Fruit fly (Drosophila melanogaster) whole organism, embryonic: ENCODE data around the gene Spn100A.

Source experiments
- ATbp ChIP-seq: fragments of 200-800 bp; sonication (Bioruptor generic); optimal IDR thresholded peaks from 2 replicates; lab custom pipeline; 2017; ENCODE audit warnings: missing biosample characterization, mild to moderate bottlenecking, missing genetic modification characterization, missing genetic modification reagents
- Aef1 ChIP-seq: fragments of 200-800 bp; sonication (Bioruptor generic); IDR thresholded peaks from 3 replicates; pipeline ENCODE4 v1.3.6; 2022; ENCODE audit warnings: missing biosample characterization, missing genetic modification characterization
- CG10209 ChIP-seq: fragments of 200-800 bp; sonication (Bioruptor generic); optimal IDR thresholded peaks from 3 replicates; lab custom pipeline; 2017; ENCODE audit warnings: missing biosample characterization, mild to moderate bottlenecking, missing genetic modification characterization, missing genetic modification reagents
- CG11398 ChIP-seq: fragments of 200-800 bp; sonication (Bioruptor generic); optimal IDR thresholded peaks from 2 replicates; lab custom pipeline; 2016; ENCODE audit warnings: missing biosample characterization, missing genetic modification characterization
- CG11456 ChIP-seq: fragments of 200-800 bp; sonication (Bioruptor generic); IDR thresholded peaks from 3 replicates; pipeline ENCODE4 v1.3.6; 2022; ENCODE audit warnings: missing biosample characterization, missing genetic modification characterization
- CG12155 ChIP-seq: fragments of 200-800 bp; sonication (Bioruptor generic); optimal IDR thresholded peaks from 3 replicates; lab custom pipeline; 2016; ENCODE audit warnings: missing biosample characterization, missing genetic modification characterization
- CG12391 ChIP-seq: fragments of 200-800 bp; sonication (Bioruptor generic); optimal IDR thresholded peaks from 3 replicates; lab custom pipeline; 2018; ENCODE audit warnings: missing biosample characterization, mild to moderate bottlenecking, missing genetic modification characterization, moderate library complexity
- CG12769 ChIP-seq: fragments of 200-800 bp; sonication (Bioruptor generic); optimal IDR thresholded peaks from 2 replicates; lab custom pipeline; 2019; ENCODE audit warnings: missing biosample characterization, mild to moderate bottlenecking, missing genetic modification characterization, moderate library complexity
- CG15514 ChIP-seq: fragments of 200-800 bp; sonication (Bioruptor generic); optimal IDR thresholded peaks from 3 replicates; lab custom pipeline; 2017; ENCODE audit warnings: missing biosample characterization, missing genetic modification characterization, mild to moderate bottlenecking, moderate library complexity, missing genetic modification reagents
- CG1603 ChIP-seq: fragments of 200-800 bp; sonication (Bioruptor generic); optimal IDR thresholded peaks from 2 replicates; lab custom pipeline; 2019; ENCODE audit warnings: missing biosample characterization, mild to moderate bottlenecking, missing genetic modification characterization, moderate library complexity
- CG17359 ChIP-seq: fragments of 200-800 bp; sonication (Bioruptor generic); optimal IDR thresholded peaks from 3 replicates; lab custom pipeline; 2018; ENCODE audit warnings: missing biosample characterization, mild to moderate bottlenecking, missing genetic modification characterization, moderate library complexity
- CG2120 ChIP-seq: fragments of 200-800 bp; sonication (Bioruptor generic); optimal IDR thresholded peaks from 3 replicates; lab custom pipeline; 2016; ENCODE audit warnings: missing biosample characterization, missing genetic modification characterization
- CG2678 ChIP-seq: fragments of 200-800 bp; sonication (Bioruptor generic); optimal IDR thresholded peaks from 3 replicates; lab custom pipeline; 2019; ENCODE audit warnings: missing biosample characterization, mild to moderate bottlenecking, missing genetic modification characterization, moderate library complexity
- CG7556 ChIP-seq: fragments of 200-800 bp; sonication (Bioruptor generic); optimal IDR thresholded peaks from 2 replicates; lab custom pipeline; 2017; ENCODE audit warnings: missing biosample characterization, mild to moderate bottlenecking, missing genetic modification characterization
- CG8290 ChIP-seq, 3 experiments: fragments of 200-800 bp; sonication (Bioruptor generic); optimal IDR thresholded peaks; 2 replicates each; lab custom pipeline; 2016 to 2019; ENCODE audit warnings: missing biosample characterization in 3 of 3, missing genetic modification characterization in 3 of 3, mild to moderate bottlenecking in 2 of 3, moderate library complexity in 1 of 3
- CG8765 ChIP-seq: fragments of 200-800 bp; sonication (Bioruptor generic); IDR thresholded peaks from 2 replicates; pipeline ENCODE4 v1.3.6; 2022; ENCODE audit warnings: missing biosample characterization, missing genetic modification characterization
- CG9437 ChIP-seq: fragments of 200-800 bp; sonication (Bioruptor generic); optimal IDR thresholded peaks from 2 replicates; lab custom pipeline; 2018; ENCODE audit warnings: missing biosample characterization, mild to moderate bottlenecking, missing genetic modification characterization
- D19A ChIP-seq: fragments of 200-800 bp; optimal IDR thresholded peaks from 3 replicates; lab custom pipeline; 2019; ENCODE audit warnings: missing biosample characterization, mild to moderate bottlenecking, missing genetic modification characterization, moderate library complexity
- Dbx ChIP-seq: fragments of 200-800 bp; sonication (Bioruptor generic); IDR thresholded peaks from 3 replicates; pipeline ENCODE4 v1.3.6; 2022; ENCODE audit warnings: missing biosample characterization, missing genetic modification characterization
- Ets97D ChIP-seq: fragments of 200-800 bp; sonication (Bioruptor generic); optimal IDR thresholded peaks from 3 replicates; lab custom pipeline; 2016; ENCODE audit warnings: missing biosample characterization, missing genetic modification characterization
- Fer3 ChIP-seq: fragments of 200-800 bp; sonication (Bioruptor generic); optimal IDR thresholded peaks from 2 replicates; lab custom pipeline; 2018; ENCODE audit warnings: missing biosample characterization, mild to moderate bottlenecking, missing genetic modification characterization, moderate library complexity
- Pdp1 ChIP-seq, 2 experiments: fragments of 200-800 bp; sonication (Bioruptor generic); optimal IDR thresholded peaks; 3 replicates each; lab custom pipeline; 2016; ENCODE audit warnings: missing biosample characterization in 2 of 2, missing genetic modification characterization in 2 of 2, mild to moderate bottlenecking in 1 of 2, moderate library complexity in 1 of 2
- Ptx1 ChIP-seq: fragments of 200-800 bp; sonication (Bioruptor generic); IDR thresholded peaks from 2 replicates; pipeline ENCODE4 v1.3.6; 2022; ENCODE audit warnings: missing biosample characterization, missing genetic modification characterization
- Scr ChIP-seq: fragments of 200-800 bp; sonication (Bioruptor generic); IDR thresholded peaks from 2 replicates; pipeline ENCODE4 v1.3.6; 2022; ENCODE audit warnings: missing biosample characterization, missing genetic modification characterization; ENCODE audit not compliant: partially characterized antibody
- Sox102F ChIP-seq: fragments of 200-800 bp; sonication (Bioruptor generic); optimal IDR thresholded peaks from 2 replicates; lab custom pipeline; 2018; ENCODE audit warnings: missing biosample characterization, mild to moderate bottlenecking, missing genetic modification characterization, moderate library complexity
- bcd ChIP-seq: fragments of 200-800 bp; sonication (Bioruptor generic); optimal IDR thresholded peaks from 2 replicates; lab custom pipeline; 2017; ENCODE audit warnings: missing biosample characterization, mild to moderate bottlenecking, missing genetic modification characterization
- crp ChIP-seq, 2 experiments: fragments of 200-800 bp; sonication (Bioruptor generic); optimal IDR thresholded peaks; 2 replicates in 1 of 2; 3 replicates in 1 of 2; lab custom pipeline; 2017; ENCODE audit warnings: missing biosample characterization in 2 of 2, missing genetic modification characterization in 2 of 2, mild to moderate bottlenecking in 1 of 2, moderate library complexity in 1 of 2
- dan ChIP-seq: fragments of 200-800 bp; sonication (Bioruptor generic); IDR thresholded peaks from 2 replicates; pipeline ENCODE4 v1.3.6; 2022; ENCODE audit warnings: missing biosample characterization, missing genetic modification characterization
- dysf ChIP-seq: fragments of 200-800 bp; sonication (Bioruptor generic); IDR thresholded peaks from 3 replicates; pipeline ENCODE4 v1.3.6; 2022; ENCODE audit warnings: missing biosample characterization, missing genetic modification characterization
- fd96Cb ChIP-seq: fragments of 200-800 bp; sonication (Bioruptor generic); optimal IDR thresholded peaks from 2 replicates; lab custom pipeline; 2018; ENCODE audit warnings: missing biosample characterization, mild to moderate bottlenecking, missing genetic modification characterization, moderate library complexity
- gem ChIP-seq: fragments of 200-800 bp; sonication (Bioruptor generic); optimal IDR thresholded peaks from 2 replicates; lab custom pipeline; 2019; ENCODE audit warnings: missing biosample characterization, mild to moderate bottlenecking, missing genetic modification characterization, moderate library complexity
- jing ChIP-seq: fragments of 200-800 bp; sonication (Bioruptor generic); optimal IDR thresholded peaks from 2 replicates; lab custom pipeline; 2018; ENCODE audit warnings: missing biosample characterization, mild to moderate bottlenecking, missing genetic modification characterization
- lab ChIP-seq: fragments of 200-800 bp; sonication (Bioruptor generic); optimal IDR thresholded peaks from 3 replicates; lab custom pipeline; 2017; ENCODE audit warnings: missing biosample characterization, missing genetic modification characterization, mild to moderate bottlenecking, moderate library complexity, missing genetic modification reagents
- lilli ChIP-seq: fragments of 200-800 bp; sonication (Bioruptor generic); optimal IDR thresholded peaks from 3 replicates; lab custom pipeline; 2016; ENCODE audit warnings: missing biosample characterization, missing genetic modification characterization
- lmd ChIP-seq: fragments of 200-800 bp; sonication (Bioruptor generic); IDR thresholded peaks from 2 replicates; pipeline ENCODE4 v1.3.6; 2022; ENCODE audit warnings: missing biosample characterization, missing genetic modification characterization
- nmo ChIP-seq: fragments of 200-800 bp; sonication (Bioruptor generic); optimal IDR thresholded peaks from 2 replicates; lab custom pipeline; 2018; ENCODE audit warnings: missing biosample characterization, mild to moderate bottlenecking, missing genetic modification characterization, moderate library complexity
- pan ChIP-seq, 4 experiments: fragments of >200 bp in 3 of 4; fragments of 200-800 bp in 1 of 4; sonication (Bioruptor generic) in 1 of 4; optimal IDR thresholded peaks in 3 of 4; IDR thresholded peaks in 1 of 4; 2 replicates each; pipeline versions ENCODE4 v1.3.6 to Lab custom; 2017 to 2022; ENCODE audit warnings: missing biosample characterization in 2 of 4, missing genetic modification characterization in 2 of 4, mixed read lengths in 1 of 4
- phol ChIP-seq: fragments of 200-800 bp; sonication (Bioruptor generic); optimal IDR thresholded peaks from 3 replicates; lab custom pipeline; 2018; ENCODE audit warnings: missing biosample characterization, mild to moderate bottlenecking, missing genetic modification characterization, moderate library complexity
- pnt ChIP-seq: fragments of 200-800 bp; sonication (Bioruptor generic); optimal IDR thresholded peaks from 3 replicates; lab custom pipeline; 2016; ENCODE audit warnings: missing biosample characterization, missing genetic modification characterization
- prd ChIP-seq, 3 experiments: fragments of >200 bp in 2 of 3; fragments of 200-800 bp in 1 of 3; sonication (Bioruptor generic) in 1 of 3; optimal IDR thresholded peaks in 2 of 3; IDR thresholded peaks in 1 of 3; 2 replicates in 2 of 3; 3 replicates in 1 of 3; pipeline versions ENCODE4 v1.3.6 to Lab custom; 2017 to 2022; ENCODE audit warnings: missing biosample characterization in 1 of 3, missing genetic modification characterization in 1 of 3
- ranshi ChIP-seq: fragments of 200-800 bp; sonication (Bioruptor generic); IDR thresholded peaks from 2 replicates; pipeline ENCODE4 v1.3.6; 2022; ENCODE audit warnings: missing biosample characterization, missing genetic modification characterization
- row ChIP-seq: fragments of 200-800 bp; sonication (Bioruptor generic); IDR thresholded peaks from 3 replicates; pipeline ENCODE4 v1.3.6; 2022; ENCODE audit warnings: missing biosample characterization, missing genetic modification characterization
- sens ChIP-seq: fragments of 200-800 bp; sonication (Bioruptor generic); peaks from one replicate; lab custom pipeline; 2016; ENCODE audit warnings: missing biosample characterization, missing genetic modification characterization
- slbo ChIP-seq: fragments of 200-800 bp; sonication (Bioruptor generic); IDR thresholded peaks from 2 replicates; pipeline ENCODE4 v1.3.6; 2022; ENCODE audit warnings: missing biosample characterization, missing genetic modification characterization
- stwl ChIP-seq: fragments of 200-800 bp; sonication (Bioruptor generic); optimal IDR thresholded peaks from 3 replicates; lab custom pipeline; 2018; ENCODE audit warnings: missing biosample characterization, mild to moderate bottlenecking, missing genetic modification characterization, moderate library complexity
- tap ChIP-seq: fragments of 200-800 bp; optimal IDR thresholded peaks from 3 replicates; lab custom pipeline; 2019; ENCODE audit warnings: missing biosample characterization, mild to moderate bottlenecking, missing genetic modification characterization, moderate library complexity
- wek ChIP-seq: fragments of 200-800 bp; sonication (Bioruptor generic); optimal IDR thresholded peaks from 3 replicates; lab custom pipeline; 2018; ENCODE audit warnings: missing biosample characterization, mild to moderate bottlenecking, missing genetic modification characterization, moderate library complexity

The Spn100A gene

dm6 chr3R:30709270-30709669, 18.8 kb downstream of the Spn100A start (continued):
- TF ChIP-seq CG10209 (no peak), tap (tag; lab: Kevin White, UChicago) (no peak), CG12769 (tag; lab: Kevin White, UChicago) (peak; percentile 2), CG7556 (peak; percentile 6), CG15514 (GFP tag; lab: Kevin White, UChicago) (peak; percentile 15), lilli (peak; percentile 10), Dbx (GFP tag; lab: Robert Waterston, UW) (0 out of 3 replicates have a peak, but pooled peaks have one; percentile 37), lmd (GFP tag; lab: Robert Waterston, UW) (peak; percentile 21; the same call in 1 of the 2 replicates), CG9437 (GFP tag; lab: Kevin White, UChicago) (no peak), sens (GFP tag; lab: Kevin White, UChicago) (peak; percentile 74), nmo (GFP tag; lab: Kevin White, UChicago) (peak; percentile 5), CG2120 (GFP tag; lab: Kevin White, UChicago) (peak; percentile 36), Sox102F (GFP tag; lab: Kevin White, UChicago) (peak; percentile 31), lab (GFP tag; lab: Kevin White, UChicago) (peak; percentile 45), Scr (GFP tag; lab: Robert Waterston, UW) (no peak), CG12391 (tag; lab: Kevin White, UChicago) (peak; percentile 8), Pdp1 (GFP tag; optimal IDR thresholded peaks at IDR 0.05; lab: Kevin White, UChicago) (no peak), row (GFP tag; lab: Robert Waterston, UW) (peak; percentile 57; the same call in 2 of the 3 replicates), slbo (GFP tag; lab: Robert Waterston, UW) (peak; percentile 52), Ptx1 (GFP tag; lab: Robert Waterston, UW) (peak; percentile 35; the same call in 1 of the 2 replicates), D19A (no peak), dysf (peak; percentile 42; the same call in 1 of the 3 replicates), CG11456 (GFP tag; lab: Robert Waterston, UW) (0 out of 3 replicates have a peak, but pooled peaks have one; percentile 27), gem (tag; lab: Kevin White, UChicago) (peak; percentile 11), pnt (GFP tag; lab: Kevin White, UChicago) (no peak), fd96Cb (tag; lab: Kevin White, UChicago) (peak; percentile 1), Fer3 (tag; lab: Kevin White, UChicago) (peak; percentile 20), stwl (tag; lab: Kevin White, UChicago) (no peak), prd (optimal IDR thresholded peaks at IDR 0.05; lab: Kevin White, UChicago) (no peak), prd (GFP tag; IDR thresholded peaks at IDR 0.05; lab: Robert Waterston, UW) (peak; percentile 60; the same call in 2 of the 3 replicates), CG11398 (GFP tag; lab: Kevin White, UChicago) (no peak), jing (no peak), crp (GFP tag; optimal IDR thresholded peaks at IDR 0.05; lab: Kevin White, UChicago) (no peak), CG1603 (tag; lab: Kevin White, UChicago) (no peak), Ets97D (GFP tag; lab: Kevin White, UChicago) (no peak), CG2678 (tag; lab: Kevin White, UChicago) (peak; percentile 25), ATbp (no peak), dan (no peak), CG12155 (GFP tag; lab: Kevin White, UChicago) (peak; percentile 4), CG8290 (GFP tag; optimal IDR thresholded peaks at IDR 0.05; lab: Kevin White, UChicago) (no peak), CG8290 (tag; optimal IDR thresholded peaks at IDR 0.05; lab: Kevin White, UChicago) (peak in 1 of 2 experiments; percentile 21), Aef1 (peak; percentile 12; the same call in 1 of the 3 replicates), CG8765 (0 out of 2 replicates have a peak, but pooled peaks have one; percentile 26), pan (optimal IDR thresholded peaks at IDR 0.05; lab: Kevin White, UChicago) (no peak), pan (GFP tag; optimal IDR thresholded peaks at IDR 0.05 in 1 of 2, IDR thresholded peaks at IDR 0.05 in 1 of 2) (peak in 1 of 2 experiments; percentile 52), wek (no peak), ranshi (peak; percentile 59; the same call in 1 of the 2 replicates), bcd (GFP tag; lab: Kevin White, UChicago) (peak; percentile 3), CG17359 (tag; lab: Kevin White, UChicago) (no peak), phol (tag; lab: Kevin White, UChicago) (peak; percentile 6)
